Worm (Caenorhabditis elegans) whole organism, L1 larva: ENCODE measurements around the gene ckb-1.

ENCODE experiments used
- C04F5.9 ChIP-seq: sonication (generic microtip); optimal IDR thresholded peaks from 2 replicates; lab custom pipeline; 2016; ENCODE audit warnings: missing genetic modification characterization, missing compliant biosample characterization
- C16A3.4 ChIP-seq: fragments of 150-350 bp; optimal IDR thresholded peaks from 2 replicates; lab custom pipeline; 2014; ENCODE audit warnings: missing biosample characterization, missing genetic modification characterization
- F16B12.6 ChIP-seq: fragments of 150-350 bp; optimal IDR thresholded peaks from 2 replicates; lab custom pipeline; 2014; ENCODE audit warnings: missing biosample characterization, missing genetic modification characterization
- ceh-88 ChIP-seq: fragments of 200-800 bp; sonication (Bioruptor generic); IDR thresholded peaks from 2 replicates; pipeline ENCODE4 v1.3.6; 2022; ENCODE audit warnings: missing genetic modification characterization, missing compliant biosample characterization
- dsc-1 ChIP-seq: sonication (generic microtip); optimal IDR thresholded peaks from 2 replicates; lab custom pipeline; 2016; ENCODE audit warnings: mild to moderate bottlenecking, missing genetic modification characterization, missing compliant biosample characterization
- efl-1 ChIP-seq, 4 experiments: fragments of 150-350 bp; optimal IDR thresholded peaks in 3 of 4; peaks in 1 of 4; 1 replicate in 1 of 4; 2 replicates in 3 of 4; lab custom pipeline; 2014; ENCODE audit warnings: missing biosample characterization in 2 of 4, missing genetic modification characterization in 2 of 4, missing genetic modification reagents in 2 of 4
- elt-2 ChIP-seq: sonication (generic microtip); optimal IDR thresholded peaks from 2 replicates; lab custom pipeline; 2016; ENCODE audit warnings: missing genetic modification characterization, mild to moderate bottlenecking, inconsistent platforms, missing compliant biosample characterization, missing genetic modification reagents
- fkh-4 ChIP-seq: sonication (generic microtip); optimal IDR thresholded peaks from 2 replicates; lab custom pipeline; 2016; ENCODE audit warnings: missing compliant biosample characterization, missing genetic modification characterization, borderline replicate concordance
- fkh-8 ChIP-seq: sonication (generic microtip); optimal IDR thresholded peaks from 2 replicates; lab custom pipeline; 2016; ENCODE audit warnings: mild to moderate bottlenecking, missing genetic modification characterization, missing compliant biosample characterization
- hlh-17 ChIP-seq: fragments of 200-800 bp; sonication (Bioruptor generic); optimal IDR thresholded peaks from 2 replicates; lab custom pipeline; 2018; ENCODE audit warnings: missing genetic modification characterization, mild to moderate bottlenecking, missing compliant biosample characterization, moderate library complexity, borderline replicate concordance
- hlh-4 ChIP-seq: sonication (generic microtip); optimal IDR thresholded peaks from 2 replicates; lab custom pipeline; 2016; ENCODE audit warnings: mild to moderate bottlenecking, missing genetic modification characterization, missing compliant biosample characterization
- jun-1 ChIP-seq: fragments of 150-350 bp; optimal IDR thresholded peaks from 2 replicates; lab custom pipeline; 2014; ENCODE audit warnings: missing biosample characterization, missing genetic modification reagents, missing genetic modification characterization
- lin-14 ChIP-seq: fragments of 200-800 bp; sonication (Bioruptor generic); optimal IDR thresholded peaks from 2 replicates; lab custom pipeline; 2018; ENCODE audit warnings: mild to moderate bottlenecking, missing genetic modification characterization, moderate library complexity, missing compliant biosample characterization
- lin-15B ChIP-seq: fragments of 150-350 bp; sonication (generic microtip); optimal IDR thresholded peaks from 3 replicates; lab custom pipeline; 2014; ENCODE audit warnings: missing biosample characterization, missing genetic modification characterization
- lin-35 ChIP-seq, 2 experiments: fragments of 150-350 bp; optimal IDR thresholded peaks; 2 replicates each; lab custom pipeline; 2014; ENCODE audit warnings: missing biosample characterization in 2 of 2, missing genetic modification characterization in 2 of 2, missing genetic modification reagents in 2 of 2
- lin-39 ChIP-seq: fragments of 150-350 bp; optimal IDR thresholded peaks from 2 replicates; lab custom pipeline; 2014; ENCODE audit warnings: missing biosample characterization, missing genetic modification reagents, missing genetic modification characterization
- lsy-2 ChIP-seq, 2 experiments: fragments of 150-350 bp; optimal IDR thresholded peaks; 2 replicates each; lab custom pipeline; 2014; ENCODE audit warnings: missing biosample characterization in 2 of 2, missing genetic modification characterization in 2 of 2
- mdl-1 ChIP-seq, 2 experiments: fragments of 150-350 bp; optimal IDR thresholded peaks; 2 replicates each; lab custom pipeline; 2014 to 2017; ENCODE audit warnings: missing biosample characterization in 2 of 2, missing genetic modification characterization in 2 of 2, inconsistent platforms in 1 of 2
- mef-2 ChIP-seq: fragments of 150-350 bp; optimal IDR thresholded peaks from 2 replicates; lab custom pipeline; 2014; ENCODE audit warnings: missing biosample characterization, missing genetic modification characterization
- mep-1 ChIP-seq: fragments of 150-350 bp; optimal IDR thresholded peaks from 2 replicates; lab custom pipeline; 2014; ENCODE audit warnings: missing biosample characterization, missing genetic modification characterization
- nhr-19 ChIP-seq: fragments of 200-800 bp; sonication (Bioruptor generic); conservative IDR thresholded peaks from 2 replicates; pipeline ENCODE4 v1.3.6; 2022; ENCODE audit warnings: missing genetic modification characterization, missing compliant biosample characterization
- nhr-20 ChIP-seq: sonication (generic microtip); optimal IDR thresholded peaks from 2 replicates; lab custom pipeline; 2016; ENCODE audit warnings: mild to moderate bottlenecking, missing genetic modification characterization, missing compliant biosample characterization
- nhr-47 ChIP-seq: sonication (generic microtip); optimal IDR thresholded peaks from 2 replicates; lab custom pipeline; 2016; ENCODE audit warnings: mild to moderate bottlenecking, missing genetic modification characterization, moderate library complexity, missing compliant biosample characterization
- nhr-71 ChIP-seq: sonication (generic microtip); optimal IDR thresholded peaks from 2 replicates; lab custom pipeline; 2016; ENCODE audit warnings: mild to moderate bottlenecking, missing genetic modification characterization, moderate library complexity, missing compliant biosample characterization
- nhr-76 ChIP-seq: sonication (generic microtip); optimal IDR thresholded peaks from 2 replicates; lab custom pipeline; 2017; ENCODE audit warnings: missing biosample characterization, missing genetic modification characterization
- nhr-85 ChIP-seq: sonication (generic microtip); peaks from one replicate; lab custom pipeline; 2016; ENCODE audit warnings: missing genetic modification characterization, inconsistent platforms, missing compliant biosample characterization
- nhr-90 ChIP-seq: sonication (generic microtip); optimal IDR thresholded peaks from 2 replicates; lab custom pipeline; 2016; ENCODE audit warnings: mild to moderate bottlenecking, missing genetic modification characterization, missing compliant biosample characterization; ENCODE audit not compliant: poor library complexity
- rnt-1 ChIP-seq: sonication (generic microtip); optimal IDR thresholded peaks from 2 replicates; lab custom pipeline; 2016; ENCODE audit warnings: mild to moderate bottlenecking, missing genetic modification characterization, moderate library complexity, missing compliant biosample characterization
- skn-1 ChIP-seq: fragments of 150-350 bp; optimal IDR thresholded peaks from 2 replicates; lab custom pipeline; 2014; ENCODE audit warnings: missing biosample characterization, missing genetic modification characterization
- snu-23 ChIP-seq: sonication (generic microtip); optimal IDR thresholded peaks from 2 replicates; lab custom pipeline; 2016; ENCODE audit warnings: missing genetic modification characterization, missing compliant biosample characterization
- swsn-7 ChIP-seq: sonication (generic microtip); optimal IDR thresholded peaks from 2 replicates; lab custom pipeline; 2016; ENCODE audit warnings: missing genetic modification characterization, missing compliant biosample characterization
- tbx-2 ChIP-seq: sonication (generic microtip); optimal IDR thresholded peaks from 2 replicates; lab custom pipeline; 2016; ENCODE audit warnings: missing genetic modification characterization, missing compliant biosample characterization
- unc-130 ChIP-seq: fragments of 150-350 bp; optimal IDR thresholded peaks from 2 replicates; lab custom pipeline; 2017; ENCODE audit warnings: missing biosample characterization, missing genetic modification characterization, inconsistent platforms
- vab-15 ChIP-seq: sonication (generic microtip); optimal IDR thresholded peaks from 2 replicates; lab custom pipeline; 2017; ENCODE audit warnings: missing genotype, mild to moderate bottlenecking, missing genetic modification characterization, missing compliant biosample characterization
- xbp-1 ChIP-seq: sonication (generic microtip); optimal IDR thresholded peaks from 2 replicates; lab custom pipeline; 2016; ENCODE audit warnings: missing genetic modification characterization, missing compliant biosample characterization
- zag-1 ChIP-seq: fragments of 150-350 bp; optimal IDR thresholded peaks from 2 replicates; lab custom pipeline; 2014; ENCODE audit warnings: missing biosample characterization, missing genetic modification characterization
- zip-4 ChIP-seq: fragments of 200-800 bp; sonication (Bioruptor generic); optimal IDR thresholded peaks from 2 replicates; lab custom pipeline; 2018; ENCODE audit warnings: mild to moderate bottlenecking, missing genetic modification characterization, moderate library complexity, missing compliant biosample characterization

Gene ckb-1

ce11 chrIII:4357438-4357837, 7.6 kb upstream of the ckb-1 start:
- TF ChIP-seq fkh-4 (tag; lab: Kevin White, UChicago): no peak
- TF ChIP-seq lin-39: no peak
- peak; percentile 27 for TF ChIP-seq elt-2 (tag; lab: Kevin White, UChicago)
- TF ChIP-seq mef-2 (tag; lab: Kevin White, UChicago): no peak
- no peak for TF ChIP-seq fkh-8 (tag; lab: Kevin White, UChicago)
- TF ChIP-seq nhr-90 (tag; lab: Kevin White, UChicago): no peak

ce11 chrIII:4358345-4358744, 6.7 kb upstream of the ckb-1 start:
- TF ChIP-seq nhr-71 (tag; lab: Kevin White, UChicago): peak; percentile 49
- peak; percentile 34 for TF ChIP-seq unc-130 (tag; lab: Kevin White, UChicago)
- peak in 1 of 2 experiments; percentile 7 for TF ChIP-seq mdl-1 (tag; optimal IDR thresholded peaks at IDR 0.05; lab: Kevin White, UChicago)
- TF ChIP-seq nhr-19: no peak
- TF ChIP-seq C16A3.4 (tag; lab: Kevin White, UChicago): no peak
- TF ChIP-seq rnt-1: peak; percentile 64
- TF ChIP-seq lin-15B (tag; lab: Kevin White, UChicago): no peak
- peak in 1 of 2 experiments; percentile 4 for TF ChIP-seq lsy-2 (tag; optimal IDR thresholded peaks at IDR 0.05; lab: Kevin White, UChicago)

- TF ChIP-seq F16B12.6 (tag; lab: Kevin White, UChicago) (no peak), lin-35 (GFP tag; optimal IDR thresholded peaks at IDR 0.05; lab: Kevin White, UChicago) (no peak), rnt-1 (peak; percentile 40), nhr-20 (tag; lab: Kevin White, UChicago) (no peak), hlh-4 (tag; lab: Kevin White, UChicago) (no peak), mep-1 (tag; lab: Kevin White, UChicago) (no peak), efl-1 (optimal IDR thresholded peaks at IDR 0.05; lab: Kevin White, UChicago) (no peak), efl-1 (GFP tag; optimal IDR thresholded peaks at IDR 0.05 in 1 of 2; lab: Kevin White, UChicago) (peak in 1 of 2 experiments; percentile 44), C04F5.9 (tag; lab: Kevin White, UChicago) (no peak), jun-1 (tag; lab: Kevin White, UChicago) (no peak), lin-14 (GFP tag; lab: Kevin White, UChicago) (peak; percentile 19), zag-1 (no peak)
Observed at ce11 chrIII:4359208-4359607, 5.9 kb upstream of the ckb-1 start.

ce11 chrIII:4359900-4360299, 5.2 kb upstream of the ckb-1 start:
- TF ChIP-seq dsc-1 (tag; lab: Kevin White, UChicago) (no peak), nhr-76 (no peak), vab-15 (tag; lab: Kevin White, UChicago) (no peak), tbx-2 (tag; lab: Kevin White, UChicago) (no peak), hlh-17 (GFP tag; lab: Kevin White, UChicago) (no peak), skn-1 (tag; lab: Kevin White, UChicago) (no peak)
- TF ChIP-seq, all 84 proteins: peak for 0

ce11 chrIII:4362332-4362731, 2.7 kb upstream of the ckb-1 start:
- peak; percentile 71 for TF ChIP-seq nhr-85 (tag; lab: Kevin White, UChicago)
- peak; percentile 47 for TF ChIP-seq nhr-90 (tag; lab: Kevin White, UChicago)
- peak; percentile 32 for TF ChIP-seq nhr-71 (tag; lab: Kevin White, UChicago)
- no peak for TF ChIP-seq ceh-88 (GFP tag; lab: Robert Waterston, UW)
- TF ChIP-seq xbp-1 (tag; lab: Kevin White, UChicago): peak; percentile 3
- TF ChIP-seq nhr-76: no peak
- peak in 1 of 2 experiments; percentile 17 for TF ChIP-seq efl-1 (optimal IDR thresholded peaks at IDR 0.05; lab: Kevin White, UChicago)
- TF ChIP-seq efl-1 (GFP tag; optimal IDR thresholded peaks at IDR 0.05 in 1 of 2; lab: Kevin White, UChicago): peak in 1 of 2 experiments; percentile 55
- TF ChIP-seq nhr-47: peak; percentile 36
- peak; percentile 48 for TF ChIP-seq rnt-1
- peak in 1 of 2 experiments; percentile 55 for TF ChIP-seq lin-35 (GFP tag; optimal IDR thresholded peaks at IDR 0.05; lab: Kevin White, UChicago)
- TF ChIP-seq fkh-4 (tag; lab: Kevin White, UChicago): no peak
- TF ChIP-seq zip-4 (GFP tag; lab: Kevin White, UChicago): no peak
- TF ChIP-seq nhr-19: peak; percentile 28
- TF ChIP-seq snu-23 (GFP tag; lab: Kevin White, UChicago): peak; percentile 49
- TF ChIP-seq swsn-7: peak; percentile 10
- TF ChIP-seq nhr-20 (tag; lab: Kevin White, UChicago): peak; percentile 20
